Worm (Caenorhabditis elegans) whole organism, L1 larva: ENCODE measurements around the gene ncx-8.

ENCODE experiments used
- C04F5.9 ChIP-seq: sonication (generic microtip); optimal IDR thresholded peaks from 2 replicates; lab custom pipeline; 2016; ENCODE audit warnings: missing genetic modification characterization, missing compliant biosample characterization
- efl-1 ChIP-seq, 4 experiments: fragments of 150-350 bp; optimal IDR thresholded peaks in 3 of 4; peaks in 1 of 4; 1 replicate in 1 of 4; 2 replicates in 3 of 4; lab custom pipeline; 2014; ENCODE audit warnings: missing biosample characterization in 2 of 4, missing genetic modification characterization in 2 of 4, missing genetic modification reagents in 2 of 4
- fkh-10 ChIP-seq: sonication (generic microtip); optimal IDR thresholded peaks from 2 replicates; lab custom pipeline; 2017; ENCODE audit warnings: missing biosample characterization, missing genetic modification reagents, missing genetic modification characterization
- fkh-4 ChIP-seq: sonication (generic microtip); optimal IDR thresholded peaks from 2 replicates; lab custom pipeline; 2016; ENCODE audit warnings: missing compliant biosample characterization, missing genetic modification characterization, borderline replicate concordance
- fkh-8 ChIP-seq: sonication (generic microtip); optimal IDR thresholded peaks from 2 replicates; lab custom pipeline; 2016; ENCODE audit warnings: mild to moderate bottlenecking, missing genetic modification characterization, missing compliant biosample characterization
- lin-39 ChIP-seq: fragments of 150-350 bp; optimal IDR thresholded peaks from 2 replicates; lab custom pipeline; 2014; ENCODE audit warnings: missing biosample characterization, missing genetic modification reagents, missing genetic modification characterization
- pqm-1 ChIP-seq: sonication (generic microtip); optimal IDR thresholded peaks from 3 replicates; lab custom pipeline; 2017; ENCODE audit warnings: missing biosample characterization, missing genetic modification characterization

DNA sequence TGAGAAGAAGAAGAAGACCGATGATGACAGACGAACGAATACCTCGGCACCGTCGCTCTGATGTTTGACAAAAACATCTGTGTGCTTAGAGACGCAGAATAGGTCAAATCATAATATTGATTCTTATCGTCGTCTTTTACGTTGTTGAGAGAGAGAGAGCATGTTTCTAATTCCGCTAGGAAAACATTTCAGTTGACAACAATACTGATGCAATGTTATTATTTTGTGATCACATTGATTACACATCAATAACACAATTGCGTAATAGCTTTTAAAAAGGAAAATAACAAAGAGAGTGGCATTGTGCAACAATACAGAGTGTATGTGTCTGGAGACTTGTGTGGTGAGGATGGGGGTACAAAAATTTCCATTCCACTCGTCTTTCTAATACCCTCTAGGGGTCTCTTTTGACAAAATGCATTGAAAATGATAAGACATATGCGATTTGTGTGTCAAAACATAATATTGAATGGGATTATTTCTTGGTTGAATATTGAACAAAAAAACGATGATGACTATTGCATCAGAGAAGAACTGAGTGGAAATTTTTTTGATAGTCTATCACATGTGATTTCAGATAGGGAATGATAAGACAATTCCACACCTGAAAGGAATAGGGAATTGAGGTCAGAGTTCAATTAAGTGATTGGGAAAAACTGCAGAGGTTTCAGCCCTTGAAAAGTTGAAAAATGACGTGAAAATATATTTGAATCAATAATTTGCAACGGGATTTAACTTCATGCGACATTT lies 22.2 kb downstream of the ncx-8 start:
- no peak for TF ChIP-seq fkh-8 (tag; lab: Kevin White, UChicago)
- TF ChIP-seq pqm-1 (tag; lab: Kevin White, UChicago) = no peak
- TF ChIP-seq fkh-10 (GFP tag; lab: Kevin White, UChicago) = no peak
- TF ChIP-seq lin-39 (tag; lab: Kevin White, UChicago) = no peak
- no peak for TF ChIP-seq C04F5.9 (tag; lab: Kevin White, UChicago)
- no peak for TF ChIP-seq fkh-4 (tag; lab: Kevin White, UChicago)
- TF ChIP-seq efl-1 (optimal IDR thresholded peaks at IDR 0.05; lab: Kevin White, UChicago) = no peak
- no peak for TF ChIP-seq efl-1 (GFP tag; optimal IDR thresholded peaks at IDR 0.05 in 1 of 2; lab: Kevin White, UChicago)
